Worm (Caenorhabditis elegans): Measurements from ENCODE around the gene Y46G5A.36.

Y46G5A.36 gene

ce11 chrII:12795188-12795587, 28.3 kb upstream of the Y46G5A.36 start (continued):
- TF ChIP-seq sptf-2 (GFP tag; optimal IDR thresholded peaks at IDR 0.05) (no peak), snpc-3.4 (tag; optimal IDR thresholded peaks at IDR 0.05) (no peak), let-607 (tag; optimal IDR thresholded peaks at IDR 0.05) (no peak), nhr-120 (GFP tag; IDR thresholded peaks at IDR 0.05) (no peak), ceh-27 (GFP tag; optimal IDR thresholded peaks at IDR 0.05) (no peak), madf-6 (GFP tag; IDR thresholded peaks at IDR 0.05) (no peak; the same call in 1 of the 2 replicates), bed-2 (GFP tag; IDR thresholded peaks at IDR 0.05) (no peak), bed-1 (GFP tag; IDR thresholded peaks at IDR 0.05) (no peak), egrh-3 (GFP tag; IDR thresholded peaks at IDR 0.05) (no peak), Y79H2A.3 (GFP tag; conservative IDR thresholded peaks at IDR 0.05) (no peak), K12H6.12 (tag; optimal IDR thresholded peaks at IDR 0.05) (no peak), ekl-4 (GFP tag; IDR thresholded peaks at IDR 0.05) (no peak), nfya-2 (GFP tag; IDR thresholded peaks at IDR 0.05) (no peak), cebp-2 (GFP tag; IDR thresholded peaks at IDR 0.05) (no peak), nhr-27 (tag; optimal IDR thresholded peaks at IDR 0.05) (no peak), B0019.2 (GFP tag; conservative IDR thresholded peaks at IDR 0.05) (no peak), F57C9.4 (tag; optimal IDR thresholded peaks at IDR 0.05) (peak; percentile 40), ceh-79 (tag; optimal IDR thresholded peaks at IDR 0.05) (no peak)

ce11 chrII:12796040-12796502, 27.4 kb upstream of the Y46G5A.36 start, which contains the start of gene cpt-1:
Gene cpt-1 (minus strand): TSS chrII:12796452.
- TF ChIP-seq madf-10 (tag; optimal IDR thresholded peaks at IDR 0.05) (no peak), lin-54 (GFP tag; optimal IDR thresholded peaks at IDR 0.05) (no peak), snpc-1.1 (tag; optimal IDR thresholded peaks at IDR 0.05; ENCODE audit: insufficient read depth) (no peak), B0261.1 (tag; optimal IDR thresholded peaks at IDR 0.05) (no peak), nfyb-1 (GFP tag; IDR thresholded peaks at IDR 0.05) (no peak), lsl-1 (GFP tag; optimal IDR thresholded peaks at IDR 0.05) (no peak), Y53G8AR.9 (GFP tag; conservative IDR thresholded peaks at IDR 0.05) (peak; percentile 34), chd-7 (tag; optimal IDR thresholded peaks at IDR 0.05) (peak; percentile 4), mcd-1 (GFP tag; IDR thresholded peaks at IDR 0.05) (peak; percentile 28; the same call in 1 of the 2 replicates), sptf-2 (GFP tag; optimal IDR thresholded peaks at IDR 0.05) (no peak), hsf-1 (GFP tag; IDR thresholded peaks at IDR 0.05) (no peak), rcor-1 (GFP tag; IDR thresholded peaks at IDR 0.05) (no peak), zfh-2 (GFP tag; conservative IDR thresholded peaks at IDR 0.05) (0 out of 2 replicates have a peak, but pooled peaks have one; percentile 19), gei-17 (GFP tag; optimal IDR thresholded peaks at IDR 0.05) (peak; percentile 23), K12H6.12 (tag; optimal IDR thresholded peaks at IDR 0.05) (no peak), F23B12.7 (tag; optimal IDR thresholded peaks at IDR 0.05; ENCODE audit: insufficient read depth) (no peak), cebp-1 (GFP tag; IDR thresholded peaks at IDR 0.05) (no peak), cebp-1 (tag; optimal IDR thresholded peaks at IDR 0.05) (peak; percentile 15)

- no peak for TF ChIP-seq C06A6.2 (GFP tag; conservative IDR thresholded peaks at IDR 0.05)
- peak; percentile 42 for TF ChIP-seq unc-62 (GFP tag; optimal IDR thresholded peaks at IDR 0.05)
- TF ChIP-seq atf-7 (tag; optimal IDR thresholded peaks at IDR 0.05): peak; percentile 47
- TF ChIP-seq zfh-2 (GFP tag; conservative IDR thresholded peaks at IDR 0.05): peak; percentile 73; the same call in 1 of the 2 replicates
- TF ChIP-seq B0336.3 (GFP tag; IDR thresholded peaks at IDR 0.05): peak; percentile 55
- TF ChIP-seq egl-44 (GFP tag; IDR thresholded peaks at IDR 0.05): peak; percentile 31; the same call in 1 of the 2 replicates
- peak; percentile 65 for TF ChIP-seq nhr-80 (tag; optimal IDR thresholded peaks at IDR 0.05)
- peak; percentile 26 for TF ChIP-seq ama-1 (optimal IDR thresholded peaks at IDR 0.05)
- TF ChIP-seq ama-1 (GFP tag; optimal IDR thresholded peaks at IDR 0.05): no peak
- no peak for TF ChIP-seq F49E8.2 (tag; optimal IDR thresholded peaks at IDR 0.05; ENCODE audit: insufficient read depth)
- TF ChIP-seq nfya-2 (GFP tag; IDR thresholded peaks at IDR 0.05): no peak
- TF ChIP-seq dox-1 (GFP tag; IDR thresholded peaks at IDR 0.05): peak; percentile 40; the same call in 1 of the 2 replicates
- 0 out of 2 replicates have a peak, but pooled peaks have one; percentile 5 for TF ChIP-seq mcd-1 (GFP tag; IDR thresholded peaks at IDR 0.05)
These were observed 26.2 kb upstream of the Y46G5A.36 start for ce11 chrII:12797211-12797794.

Data from whole organism, young adult.